Worm (Caenorhabditis elegans): ENCODE results near the gene tag-65.
A peak's percentile ranks its signal among the peaks of the same experiment; 100 is the strongest.

tag-65 gene

ce11 chrV:13664340-13664916 is 14.0 kb downstream of the tag-65 start (continued):
- peak; percentile 30 for TF ChIP-seq mep-1 (tag; optimal IDR thresholded peaks at IDR 0.05)
- TF ChIP-seq mdl-1 (tag; optimal IDR thresholded peaks at IDR 0.05) = peak in 1 of 2 experiments; percentile 5
- TF ChIP-seq vab-7 (GFP tag; IDR thresholded peaks at IDR 0.05) = no peak
- peak; percentile 41 for TF ChIP-seq dve-1 (tag; optimal IDR thresholded peaks at IDR 0.05; ENCODE audit: insufficient read depth)
- peak; percentile 25 for TF ChIP-seq hlh-11 (tag; optimal IDR thresholded peaks at IDR 0.05)
- no peak for TF ChIP-seq ZK546.5 (tag; optimal IDR thresholded peaks at IDR 0.05)
- TF ChIP-seq lin-38 (GFP tag; IDR thresholded peaks at IDR 0.05) = peak; percentile 58
- TF ChIP-seq mes-2 (tag; optimal IDR thresholded peaks at IDR 0.05; ENCODE audit: poor library complexity, severe bottlenecking) = peak; percentile 54
- no peak for TF ChIP-seq R02D3.7 (tag; optimal IDR thresholded peaks at IDR 0.05)
- TF ChIP-seq hlh-30 (tag; optimal IDR thresholded peaks at IDR 0.05; ENCODE audit: insufficient read depth) = peak; percentile 37
- peak; percentile 26 for TF ChIP-seq F10B5.3 (tag; optimal IDR thresholded peaks at IDR 0.05)
- TF ChIP-seq ceh-44 (GFP tag; IDR thresholded peaks at IDR 0.05) = no peak
- TF ChIP-seq aha-1 (tag) = peak; percentile 6
- no peak for TF ChIP-seq ceh-82 (tag; optimal IDR thresholded peaks at IDR 0.05)
- peak; percentile 44 for TF ChIP-seq dmd-6 (GFP tag; IDR thresholded peaks at IDR 0.05)
- TF ChIP-seq daf-12 (tag; optimal IDR thresholded peaks at IDR 0.05) = no peak
- TF ChIP-seq ctbp-1 (GFP tag; IDR thresholded peaks at IDR 0.05) = no peak
- TF ChIP-seq spr-1 (tag; optimal IDR thresholded peaks at IDR 0.05) = no peak
- peak; percentile 20 for TF ChIP-seq rbr-2 (tag; optimal IDR thresholded peaks at IDR 0.05)
- TF ChIP-seq ceh-32 (tag; optimal IDR thresholded peaks at IDR 0.05; ENCODE audit: poor library complexity) = no peak
- no peak for TF ChIP-seq hif-1 (tag; optimal IDR thresholded peaks at IDR 0.05)
- peak; percentile 49 for TF ChIP-seq duxl-1 (tag; optimal IDR thresholded peaks at IDR 0.05; ENCODE audit: poor library complexity)

- TF ChIP-seq lsy-2 (tag; optimal IDR thresholded peaks at IDR 0.05) (no peak), mep-1 (tag; optimal IDR thresholded peaks at IDR 0.05) (peak; percentile 17), mes-2 (tag; optimal IDR thresholded peaks at IDR 0.05; ENCODE audit: poor library complexity, severe bottlenecking) (peak; percentile 43), hlh-30 (tag; optimal IDR thresholded peaks at IDR 0.05; ENCODE audit: insufficient read depth) (peak; percentile 25), pha-4 (GFP tag; IDR thresholded peaks at IDR 0.05) (no peak), pha-4 (tag; optimal IDR thresholded peaks at IDR 0.05) (no peak), hlh-11 (tag; optimal IDR thresholded peaks at IDR 0.05) (peak; percentile 54), unc-62 (GFP tag; optimal IDR thresholded peaks at IDR 0.05 in 1 of 2) (peak in 1 of 2 experiments; percentile 33), unc-62 (tag; optimal IDR thresholded peaks at IDR 0.05) (no peak), lin-38 (GFP tag; IDR thresholded peaks at IDR 0.05) (peak; percentile 55), aha-1 (tag) (peak; percentile 17), ceh-28 (tag; optimal IDR thresholded peaks at IDR 0.05) (peak; percentile 24), nhr-28 (tag; optimal IDR thresholded peaks at IDR 0.05) (peak; percentile 45), dve-1 (tag; optimal IDR thresholded peaks at IDR 0.05; ENCODE audit: insufficient read depth) (peak; percentile 52), daf-16 (GFP tag; optimal IDR thresholded peaks at IDR 0.05) (peak in 1 of 2 experiments; percentile 0), daf-16 (tag; optimal IDR thresholded peaks at IDR 0.05) (peak; percentile 71), dmd-6 (GFP tag; IDR thresholded peaks at IDR 0.05) (peak; percentile 23; the same call in 1 of the 2 replicates), nhr-77 (tag; optimal IDR thresholded peaks at IDR 0.05) (peak; percentile 15), fkh-10 (GFP tag; optimal IDR thresholded peaks at IDR 0.05) (no peak), mdl-1 (tag; optimal IDR thresholded peaks at IDR 0.05) (no peak)
Measured at ce11 chrV:13660660-13661325, 17.6 kb downstream of the tag-65 start, which contains the start of gene letm-1. Gene letm-1, plus strand, starts transcription at chrV:13661257.

ce11 chrV:13660115-13660514 is 18.3 kb downstream of the tag-65 start:
- no peak for TF ChIP-seq cey-2 (tag; optimal IDR thresholded peaks at IDR 0.05; ENCODE audit: borderline replicate concordance, insufficient read depth)
- TF ChIP-seq zip-11 (GFP tag; IDR thresholded peaks at IDR 0.05) = no peak
- peak; percentile 24 for TF ChIP-seq unc-130 (GFP tag; optimal IDR thresholded peaks at IDR 0.05)
- TF ChIP-seq nhr-41 (GFP tag; IDR thresholded peaks at IDR 0.05) = no peak
- TF ChIP-seq nhr-76 (tag; optimal IDR thresholded peaks at IDR 0.05) = no peak
- TF ChIP-seq nhr-10 (tag; optimal IDR thresholded peaks at IDR 0.05) = no peak
- no peak for TF ChIP-seq unc-62 (GFP tag; optimal IDR thresholded peaks at IDR 0.05 in 1 of 2)
- TF ChIP-seq unc-62 (tag; optimal IDR thresholded peaks at IDR 0.05) = no peak
- TF ChIP-seq zfp-3 (GFP tag; conservative IDR thresholded peaks at IDR 0.05) = no peak
- TF ChIP-seq lsy-2 (tag; optimal IDR thresholded peaks at IDR 0.05) = peak in 1 of 2 experiments; percentile 35
- no peak for TF ChIP-seq dmd-6 (GFP tag; IDR thresholded peaks at IDR 0.05)
- TF ChIP-seq nhr-77 (tag; optimal IDR thresholded peaks at IDR 0.05) = no peak
- TF ChIP-seq pha-4 (GFP tag; IDR thresholded peaks at IDR 0.05) = no peak
- TF ChIP-seq pha-4 (tag; optimal IDR thresholded peaks at IDR 0.05) = no peak
- no peak for TF ChIP-seq unc-39 (tag; optimal IDR thresholded peaks at IDR 0.05)
- no peak for TF ChIP-seq pqm-1 (tag; optimal IDR thresholded peaks at IDR 0.05)
- no peak for TF ChIP-seq jun-1 (tag; optimal IDR thresholded peaks at IDR 0.05)
- no peak for TF ChIP-seq nhr-42 (GFP tag; IDR thresholded peaks at IDR 0.05)
- no peak for TF ChIP-seq dpl-1 (GFP tag; optimal IDR thresholded peaks at IDR 0.05)

Measured in whole organism, L4 larva.